Worm (Caenorhabditis elegans): Measurements from ENCODE around the gene iars-1.

iars-1 gene

ce11 chrIV:10380626-10381025 is 12.2 kb downstream of the iars-1 start (continued):
- TF ChIP-seq lin-13 (GFP tag; optimal IDR thresholded peaks at IDR 0.05) = no peak
- TF ChIP-seq hpl-2 (GFP tag; optimal IDR thresholded peaks at IDR 0.05) = no peak
- TF ChIP-seq unc-86 (tag; optimal IDR thresholded peaks at IDR 0.05) = peak; percentile 10
- no peak for TF ChIP-seq irx-1 (tag; optimal IDR thresholded peaks at IDR 0.05)
- no peak for TF ChIP-seq unc-130 (tag; optimal IDR thresholded peaks at IDR 0.05)
- TF ChIP-seq zag-1 (tag; optimal IDR thresholded peaks at IDR 0.05) = no peak
- no peak for TF ChIP-seq aha-1 (tag; optimal IDR thresholded peaks at IDR 0.05)
- no peak for TF ChIP-seq hlh-17 (GFP tag; optimal IDR thresholded peaks at IDR 0.05; ENCODE audit: borderline replicate concordance)
- TF ChIP-seq nhr-84 (tag; optimal IDR thresholded peaks at IDR 0.05) = no peak
- TF ChIP-seq nhr-20 (tag; optimal IDR thresholded peaks at IDR 0.05) = peak; percentile 60
- TF ChIP-seq fos-1 (tag; optimal IDR thresholded peaks at IDR 0.05) = no peak
- TF ChIP-seq C04F5.9 (tag; optimal IDR thresholded peaks at IDR 0.05) = no peak
- no peak for TF ChIP-seq unc-30 (tag; optimal IDR thresholded peaks at IDR 0.05)
- TF ChIP-seq tlp-1 (tag; optimal IDR thresholded peaks at IDR 0.05) = no peak
- peak; percentile 14 for TF ChIP-seq elt-2 (tag; optimal IDR thresholded peaks at IDR 0.05)
- peak; percentile 18; the same call in 1 of the 2 replicates for TF ChIP-seq isw-1 (GFP tag; IDR thresholded peaks at IDR 0.05)
- TF ChIP-seq aly-2 (tag; optimal IDR thresholded peaks at IDR 0.05) = no peak
- TF ChIP-seq xbp-1 (tag; optimal IDR thresholded peaks at IDR 0.05) = peak; percentile 12
- no peak for TF ChIP-seq sup-37 (GFP tag; optimal IDR thresholded peaks at IDR 0.05)
- TF ChIP-seq pag-3 (tag; optimal IDR thresholded peaks at IDR 0.05; ENCODE audit: borderline replicate concordance, insufficient read depth) = no peak
- peak; percentile 50 for TF ChIP-seq tbx-2 (tag; optimal IDR thresholded peaks at IDR 0.05)
- TF ChIP-seq pqm-1 (tag; optimal IDR thresholded peaks at IDR 0.05) = no peak
- no peak for TF ChIP-seq nhr-237 (tag; optimal IDR thresholded peaks at IDR 0.05)
- no peak for TF ChIP-seq mef-2 (tag; optimal IDR thresholded peaks at IDR 0.05)
- no peak for TF ChIP-seq ama-1 (optimal IDR thresholded peaks at IDR 0.05)
- peak; percentile 9 to 67 for TF ChIP-seq lin-35 (GFP tag; optimal IDR thresholded peaks at IDR 0.05)
- TF ChIP-seq nhr-19 (GFP tag; conservative IDR thresholded peaks at IDR 0.05) = peak; percentile 46
- peak in 1 of 2 experiments; percentile 65 for TF ChIP-seq mdl-1 (tag; optimal IDR thresholded peaks at IDR 0.05)
- TF ChIP-seq nhr-47 (tag; optimal IDR thresholded peaks at IDR 0.05) = peak; percentile 55
- no peak for TF ChIP-seq sptf-1 (tag; optimal IDR thresholded peaks at IDR 0.05)
- TF ChIP-seq snu-23 (GFP tag; optimal IDR thresholded peaks at IDR 0.05) = peak; percentile 61
- TF ChIP-seq unc-98 (GFP tag; IDR thresholded peaks at IDR 0.05) = no peak
- no peak for TF ChIP-seq ceh-8 (GFP tag; optimal IDR thresholded peaks at IDR 0.05)
- peak; percentile 34 for TF ChIP-seq swsn-7 (tag; optimal IDR thresholded peaks at IDR 0.05)
- no peak for TF ChIP-seq C16A3.4 (tag; optimal IDR thresholded peaks at IDR 0.05)
- no peak for TF ChIP-seq snpc-4 (tag; optimal IDR thresholded peaks at IDR 0.05)
- peak in 1 of 3 experiments; percentile 34 for TF ChIP-seq ceh-82 (tag; optimal IDR thresholded peaks at IDR 0.05)
- peak; percentile 40 for TF ChIP-seq egl-13 (tag; optimal IDR thresholded peaks at IDR 0.05)
- TF ChIP-seq vab-15 (tag; optimal IDR thresholded peaks at IDR 0.05) = no peak
- peak; percentile 12 to 28 for TF ChIP-seq lsy-2 (tag; optimal IDR thresholded peaks at IDR 0.05)
- TF ChIP-seq nhr-11 (tag; optimal IDR thresholded peaks at IDR 0.05) = no peak
- TF ChIP-seq mab-9 (GFP tag; IDR thresholded peaks at IDR 0.05) = no peak
- TF ChIP-seq grh-1 (GFP tag; IDR thresholded peaks at IDR 0.05) = no peak
- TF ChIP-seq fkh-8 (tag; optimal IDR thresholded peaks at IDR 0.05) = no peak
- TF ChIP-seq Y116A8C.19 (tag; optimal IDR thresholded peaks at IDR 0.05; ENCODE audit: borderline replicate concordance) = no peak
- no peak for TF ChIP-seq ceh-90 (tag; optimal IDR thresholded peaks at IDR 0.05)
- TF ChIP-seq elt-3 (tag; optimal IDR thresholded peaks at IDR 0.05) = peak in 1 of 6 experiments; percentile 48
- no peak for TF ChIP-seq zip-4 (GFP tag; optimal IDR thresholded peaks at IDR 0.05)
- TF ChIP-seq ceh-88 (GFP tag; IDR thresholded peaks at IDR 0.05) = no peak
- TF ChIP-seq unc-62 (GFP tag; optimal IDR thresholded peaks at IDR 0.05) = no peak
- TF ChIP-seq C34B4.2 (tag; optimal IDR thresholded peaks at IDR 0.05) = no peak
- no peak for TF ChIP-seq skn-1 (tag; optimal IDR thresholded peaks at IDR 0.05)
- no peak for TF ChIP-seq nhr-12 (tag; optimal IDR thresholded peaks at IDR 0.05)
- TF ChIP-seq lin-14 (GFP tag; optimal IDR thresholded peaks at IDR 0.05) = peak; percentile 85
- no peak for TF ChIP-seq F16B12.6 (tag; optimal IDR thresholded peaks at IDR 0.05)

Data from whole organism, L1 larva.